Fruit fly (Drosophila melanogaster) whole organism: ENCODE measurements around the gene Cpr62Ba.
A peak's percentile ranks its signal among the peaks of the same experiment; 100 is the strongest.

Experiments
- CG8478 ChIP-seq: fragments of >200 bp; optimal IDR thresholded peaks from 2 replicates; lab custom pipeline; 2018; ENCODE audit warnings: inconsistent platforms
- Dll ChIP-seq: fragments of >200 bp; optimal IDR thresholded peaks from 2 replicates; lab custom pipeline; 2017
- EcR ChIP-seq, 2 experiments: fragments of >200 bp; optimal IDR thresholded peaks; 2 replicates each; lab custom pipeline; 2017; ENCODE audit warnings: missing biosample characterization in 2 of 2, missing genetic modification characterization in 2 of 2, missing genetic modification reagents in 2 of 2
- pan ChIP-seq: fragments of >200 bp; optimal IDR thresholded peaks from 2 replicates; lab custom pipeline; 2017
- psq ChIP-seq: fragments of >200 bp; optimal IDR thresholded peaks from 2 replicates; lab custom pipeline; 2017
- usp ChIP-seq: fragments of >200 bp; optimal IDR thresholded peaks from 2 replicates; lab custom pipeline; 2017; ENCODE audit warnings: missing biosample characterization, missing genetic modification characterization, mixed read lengths

DNA sequence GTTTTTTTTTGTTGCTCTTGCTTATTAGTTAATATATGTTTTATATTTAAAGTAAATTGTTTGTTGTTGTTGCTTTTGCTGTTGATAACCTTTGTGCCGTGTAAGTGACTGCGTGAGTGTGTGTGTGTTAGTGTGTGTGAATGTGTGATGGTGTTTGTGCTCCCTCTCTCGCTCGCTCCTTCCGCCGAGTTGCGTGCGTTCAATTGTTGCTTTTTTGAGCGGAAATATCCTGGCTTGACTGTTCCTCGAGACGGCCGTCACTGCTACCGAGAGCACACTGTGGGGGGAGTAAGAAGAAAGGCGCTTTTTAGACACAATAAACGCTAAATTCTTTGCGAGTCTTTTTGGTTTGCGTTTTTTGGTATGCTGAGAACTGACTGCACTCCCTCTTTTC lies 29.8 kb upstream of the Cpr62Ba start:
- TF ChIP-seq pan (lab: Kevin White, UChicago) (no peak), psq (lab: Kevin White, UChicago) (no peak), Dll (lab: Kevin White, UChicago) (no peak), CG8478 (peak; percentile 28), usp (GFP tag; lab: Kevin White, UChicago) (no peak), EcR (GFP tag; optimal IDR thresholded peaks at IDR 0.05; lab: Kevin White, UChicago) (no peak)
